Worm (Caenorhabditis elegans): ENCODE data around the gene eif-1.A.
A peak's percentile ranks its signal among the peaks of the same experiment; 100 is the strongest.

Gene eif-1.A

ce11 chrIV:4781123-4781522, 29.6 kb upstream of the eif-1.A start:
- TF ChIP-seq F13C5.2 (tag; optimal IDR thresholded peaks at IDR 0.05) (peak; percentile 18), aly-1 (tag; optimal IDR thresholded peaks at IDR 0.05) (no peak), hmg-4 (GFP tag; optimal IDR thresholded peaks at IDR 0.05) (peak; percentile 55)

- TF ChIP-seq aly-1 (tag; optimal IDR thresholded peaks at IDR 0.05) (no peak), F13C5.2 (tag; optimal IDR thresholded peaks at IDR 0.05) (no peak), flt-1 (GFP tag; IDR thresholded peaks at IDR 0.05) (no peak), pes-1 (GFP tag; IDR thresholded peaks at IDR 0.05) (no peak), ama-1 (optimal IDR thresholded peaks at IDR 0.05) (no peak), ceh-13 (GFP tag; optimal IDR thresholded peaks at IDR 0.05) (no peak)
These were observed 22.4 kb upstream of the eif-1.A start, which contains the start of gene nhr-104 for ce11 chrIV:4788332-4788731. Gene nhr-104, minus strand, starts transcription at chrIV:4788692.

DNA sequence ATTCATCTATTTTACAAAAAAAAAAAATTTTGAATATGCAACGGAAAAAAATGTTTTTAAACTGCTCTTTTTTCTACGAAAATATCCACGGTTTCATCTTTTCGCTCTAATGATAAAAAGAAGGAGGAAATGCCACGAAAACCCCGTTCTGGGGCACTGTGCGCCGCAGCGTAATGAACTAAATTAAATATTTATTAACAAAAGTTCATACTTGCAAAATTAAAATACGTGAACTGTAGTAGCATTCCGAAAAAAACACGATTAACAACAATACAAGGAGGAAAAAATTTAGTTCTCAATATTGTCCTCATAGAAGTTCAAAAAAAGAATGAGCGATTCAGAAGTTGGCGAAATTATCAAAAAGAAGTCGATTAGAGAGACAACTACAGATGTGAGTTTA, 21.3 kb upstream of the eif-1.A start, which contains the start of gene R11E3.1:
Gene R11E3.1 (plus strand): TSS at position 301 of the 400 bp plus-strand sequence.
- TF ChIP-seq ceh-36 (tag; optimal IDR thresholded peaks at IDR 0.05) (no peak), scrt-1 (GFP tag; IDR thresholded peaks at IDR 0.05) (no peak), flt-1 (GFP tag; IDR thresholded peaks at IDR 0.05) (no peak), tra-4 (tag; optimal IDR thresholded peaks at IDR 0.05) (no peak), tbx-11 (GFP tag; IDR thresholded peaks at IDR 0.05) (no peak), F13C5.2 (tag; optimal IDR thresholded peaks at IDR 0.05) (no peak), hmbx-1 (tag; optimal IDR thresholded peaks at IDR 0.05) (no peak)

DNA sequence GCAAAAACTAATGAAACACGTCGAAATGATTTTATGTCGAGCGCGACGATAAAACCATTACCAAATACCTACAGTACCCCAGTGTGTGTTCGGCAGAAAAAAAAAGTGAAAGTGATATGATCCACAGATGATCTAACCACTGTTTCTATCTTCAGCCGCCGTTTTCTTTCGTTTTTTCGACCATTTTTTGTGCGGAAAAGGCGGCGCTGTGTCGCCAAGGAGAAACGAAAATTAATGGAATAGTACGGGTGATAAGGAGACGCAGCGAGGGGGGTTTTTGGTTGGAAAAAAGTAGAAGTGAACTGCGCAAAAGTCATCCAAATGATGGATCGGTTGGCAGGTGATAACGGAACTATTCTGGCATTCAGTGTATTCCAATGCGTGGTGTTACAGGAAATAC, 15.6 kb upstream of the eif-1.A start:
- no peak for TF ChIP-seq ceh-13 (GFP tag; optimal IDR thresholded peaks at IDR 0.05)
- no peak for TF ChIP-seq ama-1 (optimal IDR thresholded peaks at IDR 0.05)
- TF ChIP-seq hmbx-1 (tag; optimal IDR thresholded peaks at IDR 0.05) = no peak

DNA sequence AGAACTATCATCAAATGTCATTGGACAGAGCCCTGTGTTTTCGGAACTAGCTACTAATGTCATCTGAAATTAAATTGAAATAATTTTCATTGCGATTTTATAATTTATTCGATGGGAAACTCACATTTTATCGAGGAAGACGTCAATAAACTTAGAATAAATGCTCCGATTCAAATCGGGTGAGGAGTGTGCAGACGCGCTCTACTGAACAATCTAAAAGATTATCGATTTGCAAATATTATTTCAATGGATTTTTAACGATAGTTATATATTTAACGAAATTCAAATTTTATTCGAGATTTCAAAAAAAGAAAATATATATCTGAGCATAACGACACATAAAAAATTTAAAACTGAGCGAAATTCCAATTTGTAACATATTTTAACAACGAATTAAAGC, 11.6 kb upstream of the eif-1.A start, which contains the start of gene eor-1:
Gene eor-1 (minus strand): TSS at position 65 of the 400 bp plus-strand sequence.
- no peak for TF ChIP-seq ceh-36 (tag; optimal IDR thresholded peaks at IDR 0.05)
- TF ChIP-seq scrt-1 (GFP tag; IDR thresholded peaks at IDR 0.05) = no peak
- TF ChIP-seq F13C5.2 (tag; optimal IDR thresholded peaks at IDR 0.05) = no peak
- TF ChIP-seq aly-1 (tag; optimal IDR thresholded peaks at IDR 0.05) = no peak
- no peak for TF ChIP-seq tra-4 (tag; optimal IDR thresholded peaks at IDR 0.05)
- TF ChIP-seq pes-1 (GFP tag; IDR thresholded peaks at IDR 0.05) = no peak
- no peak for TF ChIP-seq ets-7 (tag; optimal IDR thresholded peaks at IDR 0.05)
- TF ChIP-seq B0310.2 (tag; optimal IDR thresholded peaks at IDR 0.05) = no peak

DNA sequence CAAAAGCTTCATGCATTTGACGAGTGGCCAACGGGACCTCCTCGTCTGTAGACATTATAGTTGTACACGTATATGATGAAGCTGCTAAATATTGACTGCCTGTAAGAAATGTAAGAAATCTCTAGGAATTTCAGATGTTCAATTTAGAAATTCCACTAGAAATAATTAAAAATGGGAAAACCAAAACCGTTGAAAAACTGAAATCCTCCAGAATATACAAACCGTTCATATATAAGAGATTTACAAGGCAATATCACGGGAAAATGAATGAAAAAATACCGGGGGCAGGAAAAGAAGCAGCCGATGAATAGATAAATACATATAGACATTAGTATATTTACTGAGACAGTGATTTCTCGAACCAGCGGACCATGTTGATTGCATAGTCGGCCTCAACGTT, 8.2 kb upstream of the eif-1.A start, which contains the start of gene dpf-7:
Gene dpf-7 (minus strand): TSS at position 101 of the 400 bp plus-strand sequence.
- no peak for TF ChIP-seq aly-1 (tag; optimal IDR thresholded peaks at IDR 0.05)
- TF ChIP-seq pes-1 (GFP tag; IDR thresholded peaks at IDR 0.05) = no peak
- no peak for TF ChIP-seq ceh-36 (tag; optimal IDR thresholded peaks at IDR 0.05)
- no peak for TF ChIP-seq F13C5.2 (tag; optimal IDR thresholded peaks at IDR 0.05)
- no peak for TF ChIP-seq ets-7 (tag; optimal IDR thresholded peaks at IDR 0.05)
- no peak for TF ChIP-seq hnd-1 (tag; optimal IDR thresholded peaks at IDR 0.05)
- no peak for TF ChIP-seq sea-1 (GFP tag; conservative IDR thresholded peaks at IDR 0.05)
- TF ChIP-seq B0310.2 (tag; optimal IDR thresholded peaks at IDR 0.05) = no peak
- no peak for TF ChIP-seq ceh-13 (GFP tag; optimal IDR thresholded peaks at IDR 0.05)
- TF ChIP-seq hmbx-1 (tag; optimal IDR thresholded peaks at IDR 0.05) = no peak
- no peak for TF ChIP-seq tra-4 (tag; optimal IDR thresholded peaks at IDR 0.05)
- TF ChIP-seq tbx-37 (GFP tag; conservative IDR thresholded peaks at IDR 0.05) = no peak
- no peak for TF ChIP-seq flt-1 (GFP tag; IDR thresholded peaks at IDR 0.05)
- TF ChIP-seq hmg-4 (GFP tag; optimal IDR thresholded peaks at IDR 0.05) = no peak
- TF ChIP-seq ama-1 (optimal IDR thresholded peaks at IDR 0.05) = no peak
- no peak for TF ChIP-seq tbx-11 (GFP tag; IDR thresholded peaks at IDR 0.05)

- TF ChIP-seq scrt-1 (GFP tag; IDR thresholded peaks at IDR 0.05) (no peak), ceh-36 (tag; optimal IDR thresholded peaks at IDR 0.05) (no peak), hmg-4 (GFP tag; optimal IDR thresholded peaks at IDR 0.05) (no peak), tbx-37 (GFP tag; conservative IDR thresholded peaks at IDR 0.05) (no peak), F13C5.2 (tag; optimal IDR thresholded peaks at IDR 0.05) (no peak), ets-7 (tag; optimal IDR thresholded peaks at IDR 0.05) (no peak), tbx-11 (GFP tag; IDR thresholded peaks at IDR 0.05) (no peak), B0310.2 (tag; optimal IDR thresholded peaks at IDR 0.05) (no peak), sea-1 (GFP tag; conservative IDR thresholded peaks at IDR 0.05) (no peak), hnd-1 (tag; optimal IDR thresholded peaks at IDR 0.05) (no peak), pes-1 (GFP tag; IDR thresholded peaks at IDR 0.05) (no peak), ama-1 (optimal IDR thresholded peaks at IDR 0.05) (no peak), aly-1 (tag; optimal IDR thresholded peaks at IDR 0.05) (no peak), ceh-13 (GFP tag; optimal IDR thresholded peaks at IDR 0.05) (no peak), hmbx-1 (tag; optimal IDR thresholded peaks at IDR 0.05) (no peak), flt-1 (GFP tag; IDR thresholded peaks at IDR 0.05) (no peak), tra-4 (tag; optimal IDR thresholded peaks at IDR 0.05) (no peak)
These were observed 4.2 kb upstream of the eif-1.A start, which contains the start of gene dpf-5 for ce11 chrIV:4806486-4806885. Gene dpf-5, minus strand, starts transcription at chrIV:4806586.

ce11 chrIV:4807219-4807618, 3.5 kb upstream of the eif-1.A start, which contains the start of gene H06H21.11:
Gene H06H21.11, minus strand, starts transcription at chrIV:4807319.
- TF ChIP-seq F13C5.2 (tag; optimal IDR thresholded peaks at IDR 0.05) (no peak), ceh-13 (GFP tag; optimal IDR thresholded peaks at IDR 0.05) (no peak), ceh-36 (tag; optimal IDR thresholded peaks at IDR 0.05) (no peak), hmg-4 (GFP tag; optimal IDR thresholded peaks at IDR 0.05) (no peak), B0310.2 (tag; optimal IDR thresholded peaks at IDR 0.05) (no peak), scrt-1 (GFP tag; IDR thresholded peaks at IDR 0.05) (no peak), hnd-1 (tag; optimal IDR thresholded peaks at IDR 0.05) (no peak), aly-1 (tag; optimal IDR thresholded peaks at IDR 0.05) (no peak), tbx-11 (GFP tag; IDR thresholded peaks at IDR 0.05) (no peak), pes-1 (GFP tag; IDR thresholded peaks at IDR 0.05) (no peak), sea-1 (GFP tag; conservative IDR thresholded peaks at IDR 0.05) (no peak), ama-1 (optimal IDR thresholded peaks at IDR 0.05) (no peak), hmbx-1 (tag; optimal IDR thresholded peaks at IDR 0.05) (no peak), flt-1 (GFP tag; IDR thresholded peaks at IDR 0.05) (no peak), ets-7 (tag; optimal IDR thresholded peaks at IDR 0.05) (no peak), tbx-37 (GFP tag; conservative IDR thresholded peaks at IDR 0.05) (no peak), tra-4 (tag; optimal IDR thresholded peaks at IDR 0.05) (no peak)

All from whole organism, early embryonic.